Fruit fly (Drosophila melanogaster): ENCODE results near the gene CG15725.

The CG15725 gene

DNA sequence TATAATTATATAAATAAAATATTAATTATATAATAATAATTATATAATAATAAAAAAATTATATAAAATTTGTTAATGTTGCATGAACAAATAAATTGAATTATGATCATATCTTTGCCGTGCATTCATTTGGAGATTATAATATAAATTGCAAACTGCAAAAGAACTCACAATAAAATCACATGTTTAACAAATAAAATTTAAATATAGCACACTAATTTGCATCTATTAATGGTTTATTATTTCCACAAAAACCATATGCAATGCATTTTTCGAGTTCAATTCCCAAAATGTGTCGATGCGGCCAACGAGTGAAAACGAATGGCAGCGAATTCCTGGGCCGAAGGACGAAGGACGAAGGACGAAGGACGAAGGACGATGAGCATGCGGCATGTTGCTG, at the start of gene CG15725:
TSS of gene CG15725 (plus strand) at position 301 of the 400 bp plus-strand sequence.
- TF ChIP-seq Sin3A (optimal IDR thresholded peaks at IDR 0.05), result no peak
- no peak for TF ChIP-seq insv (optimal IDR thresholded peaks at IDR 0.05)
- no peak for TF ChIP-seq Myc (optimal IDR thresholded peaks at IDR 0.05)
- TF ChIP-seq ttk (optimal IDR thresholded peaks at IDR 0.05), result no peak
- no peak for TF ChIP-seq h (optimal IDR thresholded peaks at IDR 0.05)
- no peak for TF ChIP-seq psq (optimal IDR thresholded peaks at IDR 0.05)

DNA sequence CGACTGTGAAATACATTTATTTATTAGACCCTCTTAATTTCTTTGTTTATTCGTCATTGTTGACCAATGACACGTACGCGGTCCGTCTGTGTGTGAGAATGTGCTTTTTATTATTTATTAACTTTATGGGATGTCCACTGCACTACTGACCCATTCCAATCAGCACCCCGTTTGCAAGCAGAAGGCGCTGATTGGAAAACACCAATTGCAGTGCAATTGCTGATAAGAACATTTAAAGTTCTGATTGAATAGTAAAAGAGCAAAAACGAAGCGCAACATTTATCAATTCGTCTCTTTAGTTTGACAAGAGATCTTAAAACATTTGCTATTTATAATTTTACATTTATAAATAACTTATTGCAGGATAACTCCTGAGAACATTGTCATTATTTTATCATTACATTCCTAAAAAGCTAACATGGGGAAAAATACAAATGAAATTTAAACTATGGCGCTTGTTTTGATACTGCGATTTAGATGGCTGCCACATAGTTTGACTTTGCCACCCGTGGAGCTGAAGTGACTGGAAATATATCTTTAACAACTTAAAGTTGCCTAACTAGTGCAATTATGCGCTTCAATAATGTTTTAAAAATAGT, 47.2 kb upstream of the CG15725 start:
- TF ChIP-seq insv (optimal IDR thresholded peaks at IDR 0.05) (no peak), psq (optimal IDR thresholded peaks at IDR 0.05) (no peak), h (optimal IDR thresholded peaks at IDR 0.05) (no peak), ttk (optimal IDR thresholded peaks at IDR 0.05) (no peak), Myc (optimal IDR thresholded peaks at IDR 0.05) (no peak), Sin3A (optimal IDR thresholded peaks at IDR 0.05) (no peak)

DNA sequence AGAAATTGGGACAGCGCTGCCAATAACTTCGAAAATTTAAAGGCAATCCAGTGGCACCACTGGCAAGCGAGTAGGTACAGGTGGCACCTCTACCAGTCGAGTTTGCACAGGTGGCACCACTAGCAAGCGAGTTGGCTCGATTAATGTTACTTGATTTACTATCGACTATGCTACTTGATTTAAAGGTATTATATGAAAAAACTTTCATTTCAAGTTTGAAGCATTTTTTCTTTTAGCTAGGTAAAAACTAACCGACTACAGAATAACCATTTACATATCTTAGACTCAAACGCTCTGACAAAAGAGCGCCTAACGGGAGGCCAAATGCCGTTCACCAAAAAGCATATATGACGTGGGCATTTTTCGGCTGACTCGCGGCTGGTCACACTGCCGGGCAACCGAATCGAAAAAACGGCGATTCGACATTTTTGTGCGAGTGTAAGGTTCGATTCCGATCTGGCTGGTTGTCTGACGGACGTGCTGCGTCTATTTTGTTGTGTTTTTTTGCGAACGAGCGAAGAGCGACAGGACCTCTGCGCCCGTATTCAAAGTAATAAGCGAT, 46.6 kb upstream of the CG15725 start, which contains the start of gene Tis11:
TSS of gene Tis11 (plus strand) at position 417 of the 562 bp plus-strand sequence.
- TF ChIP-seq insv (optimal IDR thresholded peaks at IDR 0.05) (no peak), h (optimal IDR thresholded peaks at IDR 0.05) (no peak), ttk (optimal IDR thresholded peaks at IDR 0.05) (no peak), Sin3A (optimal IDR thresholded peaks at IDR 0.05) (no peak), psq (optimal IDR thresholded peaks at IDR 0.05) (no peak), Myc (optimal IDR thresholded peaks at IDR 0.05) (no peak)

DNA sequence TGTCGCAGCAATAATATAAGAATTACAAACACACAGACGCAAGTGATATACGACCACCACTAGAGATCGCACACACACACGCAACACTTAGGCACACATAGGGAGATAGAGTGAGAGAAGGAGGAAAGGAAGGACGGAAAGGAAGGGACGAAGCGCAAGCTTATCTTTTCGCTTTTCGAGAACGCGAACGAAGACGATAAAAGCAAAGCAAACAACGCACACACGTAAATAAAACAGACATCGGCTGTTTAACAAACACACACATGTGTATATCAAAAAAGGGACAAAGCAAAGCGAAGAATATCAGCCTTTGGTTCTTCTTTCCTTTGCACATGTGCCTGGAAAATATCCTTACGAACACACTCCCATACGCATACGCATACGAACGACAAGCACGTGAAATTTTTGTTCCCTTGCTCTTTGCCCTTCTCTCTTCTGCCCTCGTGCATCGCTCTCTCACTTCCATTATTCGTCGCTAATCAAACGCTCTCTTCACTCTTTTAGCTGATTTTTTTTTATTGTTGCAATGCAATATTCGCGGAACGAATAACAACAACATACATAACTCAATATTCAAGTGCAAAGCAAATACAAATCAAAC, 45.5 kb upstream of the CG15725 start:
- TF ChIP-seq Sin3A (optimal IDR thresholded peaks at IDR 0.05), result no peak
- no peak for TF ChIP-seq insv (optimal IDR thresholded peaks at IDR 0.05)
- no peak for TF ChIP-seq psq (optimal IDR thresholded peaks at IDR 0.05)
- no peak for TF ChIP-seq ttk (optimal IDR thresholded peaks at IDR 0.05)
- TF ChIP-seq h (optimal IDR thresholded peaks at IDR 0.05), result no peak
- TF ChIP-seq Myc (optimal IDR thresholded peaks at IDR 0.05), result no peak

DNA sequence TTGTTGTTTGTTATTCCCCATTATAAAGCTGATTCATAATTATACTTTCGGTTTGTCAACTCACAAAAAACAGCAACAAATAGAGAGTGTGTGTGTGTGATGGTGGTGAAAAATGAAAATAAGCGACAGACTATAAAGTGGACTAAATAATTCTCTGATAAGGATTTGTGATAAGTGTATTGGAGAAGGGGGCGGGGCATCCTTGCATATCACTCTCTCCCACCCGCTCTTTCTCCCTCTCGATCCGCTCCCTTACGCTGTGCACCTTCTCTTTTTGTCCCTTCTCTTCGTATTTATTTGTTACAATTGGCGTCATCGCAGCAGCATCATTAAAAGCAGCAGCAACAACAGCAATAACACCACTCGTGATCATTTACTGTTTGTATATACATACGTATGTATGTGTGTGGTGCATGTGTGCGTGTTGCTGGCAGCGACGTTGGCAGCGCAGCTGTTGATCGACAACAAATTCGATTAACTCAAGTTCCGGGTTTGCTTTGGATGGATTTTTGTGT, 44.2 kb upstream of the CG15725 start:
- TF ChIP-seq h (optimal IDR thresholded peaks at IDR 0.05), result no peak
- no peak for TF ChIP-seq insv (optimal IDR thresholded peaks at IDR 0.05)
- TF ChIP-seq Myc (optimal IDR thresholded peaks at IDR 0.05), result no peak
- no peak for TF ChIP-seq psq (optimal IDR thresholded peaks at IDR 0.05)
- TF ChIP-seq Sin3A (optimal IDR thresholded peaks at IDR 0.05), result no peak
- no peak for TF ChIP-seq ttk (optimal IDR thresholded peaks at IDR 0.05)

DNA sequence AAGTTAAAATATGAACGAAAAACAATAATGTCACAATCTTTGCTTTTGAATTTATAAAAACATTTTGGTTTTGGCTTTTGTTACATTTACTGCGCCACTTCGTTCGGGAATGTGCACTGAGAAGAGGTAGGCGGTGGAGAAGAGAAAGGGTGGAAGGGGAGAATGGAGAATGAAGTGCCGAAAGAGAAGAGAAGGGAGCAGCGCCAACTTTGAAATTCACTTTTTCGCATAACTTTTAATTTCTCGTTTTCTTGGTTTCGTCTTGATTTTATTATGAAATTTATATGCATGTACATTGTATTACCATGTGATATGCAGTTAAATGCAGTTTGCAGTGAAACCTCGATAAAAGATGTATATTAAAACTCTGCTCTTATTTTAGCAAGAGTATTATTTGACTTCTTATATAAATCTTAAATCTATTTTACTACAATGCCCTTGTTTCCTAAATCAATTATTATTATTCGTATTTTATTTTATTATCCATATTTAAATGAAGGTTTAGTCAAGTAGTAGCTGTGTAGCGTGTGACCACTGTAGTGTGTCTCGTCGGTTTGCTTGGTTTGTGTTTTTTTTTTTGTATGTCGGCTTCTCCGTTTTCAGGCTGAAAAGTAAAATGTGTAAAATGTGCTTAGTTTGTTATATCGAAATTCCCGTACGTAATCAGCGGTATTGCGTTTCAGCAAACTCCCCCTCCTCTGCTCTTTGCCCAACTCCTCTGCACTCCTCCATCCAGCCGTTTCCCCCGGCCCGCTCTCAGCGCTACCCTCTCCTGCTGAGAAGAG, 42.8 kb upstream of the CG15725 start:
- TF ChIP-seq psq (optimal IDR thresholded peaks at IDR 0.05) (no peak), ttk (optimal IDR thresholded peaks at IDR 0.05) (no peak), h (optimal IDR thresholded peaks at IDR 0.05) (no peak), insv (optimal IDR thresholded peaks at IDR 0.05) (no peak), Myc (optimal IDR thresholded peaks at IDR 0.05) (no peak), Sin3A (optimal IDR thresholded peaks at IDR 0.05) (no peak)

DNA sequence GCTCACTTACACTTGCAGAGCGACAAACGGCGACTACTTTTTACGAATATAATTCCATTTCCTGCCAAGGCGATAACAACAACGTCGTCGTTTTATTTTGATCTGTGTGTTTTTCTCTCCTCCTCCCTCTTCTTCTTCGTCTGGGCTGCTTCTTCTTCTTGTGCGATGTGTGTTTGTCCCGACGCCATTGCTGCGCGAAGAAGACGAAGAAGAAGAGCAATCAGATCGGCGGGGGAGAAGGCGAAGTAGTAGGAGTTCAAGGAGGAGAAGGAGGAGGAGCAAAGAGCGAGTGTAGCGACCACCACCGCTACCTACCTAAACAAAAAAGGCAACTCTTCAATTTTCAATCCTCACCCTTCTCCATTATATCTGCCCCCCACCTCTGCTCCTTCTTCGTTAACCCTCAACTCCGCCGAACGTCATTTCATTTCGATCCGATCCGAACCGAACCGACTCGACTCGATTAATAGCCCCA, 42.2 kb upstream of the CG15725 start:
- no peak for TF ChIP-seq h (optimal IDR thresholded peaks at IDR 0.05)
- TF ChIP-seq Myc (optimal IDR thresholded peaks at IDR 0.05), result no peak
- no peak for TF ChIP-seq ttk (optimal IDR thresholded peaks at IDR 0.05)
- no peak for TF ChIP-seq psq (optimal IDR thresholded peaks at IDR 0.05)
- TF ChIP-seq Sin3A (optimal IDR thresholded peaks at IDR 0.05), result no peak
- no peak for TF ChIP-seq insv (optimal IDR thresholded peaks at IDR 0.05)

DNA sequence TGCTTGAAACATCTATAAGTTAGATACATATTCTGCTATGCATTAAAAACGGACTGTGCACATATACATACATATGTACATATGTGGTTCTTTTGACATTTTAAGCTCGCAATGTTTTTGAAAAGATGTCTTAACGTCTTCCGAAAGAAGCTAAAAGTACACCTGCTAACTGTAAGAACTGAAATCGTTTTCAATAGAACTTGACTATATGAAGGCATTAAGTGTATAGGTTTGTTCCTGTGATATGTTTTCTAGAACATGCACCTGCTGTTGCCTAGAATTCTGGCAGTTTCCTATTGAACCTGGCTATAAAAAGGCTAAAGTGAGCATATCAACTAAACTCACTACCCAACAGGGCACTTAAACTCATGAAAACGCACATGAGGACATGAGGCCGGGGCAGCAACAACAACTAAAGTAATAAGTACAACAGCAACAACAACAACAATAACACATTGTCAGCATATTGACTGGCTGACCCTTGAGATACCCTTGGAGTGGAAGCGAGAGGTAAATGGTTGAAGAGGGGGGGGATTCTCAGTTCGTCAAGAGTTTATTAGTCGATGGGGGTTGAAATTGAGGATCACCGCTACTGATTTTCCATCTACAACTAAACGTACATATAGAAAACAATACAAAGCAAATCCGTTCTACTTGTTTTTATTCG, 41.4 kb upstream of the CG15725 start:
- TF ChIP-seq Sin3A (optimal IDR thresholded peaks at IDR 0.05), result no peak

DNA sequence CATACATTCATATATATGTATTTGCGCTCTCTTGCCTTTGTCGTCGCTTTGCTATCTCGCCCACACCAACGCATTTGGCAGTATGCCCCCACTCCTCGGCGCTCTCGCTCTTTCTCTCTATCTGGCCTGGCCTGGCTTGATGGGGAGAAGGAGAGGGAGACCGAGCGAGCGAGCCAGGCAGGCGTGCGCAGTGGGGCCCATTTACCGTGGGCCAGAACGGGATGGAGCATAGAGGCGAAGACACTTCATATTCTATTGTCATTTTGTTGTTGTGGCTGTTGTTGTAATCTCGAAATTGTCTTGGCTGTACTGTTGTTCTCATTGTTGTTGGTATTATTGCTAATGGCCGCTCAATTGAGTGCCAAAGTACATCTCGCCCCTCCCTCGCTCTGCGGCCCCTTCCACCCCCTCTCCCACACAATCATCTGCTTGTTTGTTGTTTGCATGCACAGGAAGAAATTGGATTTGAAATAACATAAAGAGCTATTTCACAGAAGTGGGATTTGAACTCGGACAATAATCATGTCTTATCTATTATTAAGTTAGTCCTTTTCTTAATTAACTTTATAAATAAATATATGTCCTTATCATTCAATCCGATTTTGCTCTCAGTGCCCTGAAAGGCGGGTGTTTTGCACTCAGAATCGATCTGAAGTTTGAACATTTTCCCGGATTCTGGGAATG, 40.4 kb upstream of the CG15725 start:
- no peak for TF ChIP-seq Sin3A (optimal IDR thresholded peaks at IDR 0.05)
- peak; percentile 81 for TF ChIP-seq insv (optimal IDR thresholded peaks at IDR 0.05)
- no peak for TF ChIP-seq psq (optimal IDR thresholded peaks at IDR 0.05)
- peak; percentile 64 for TF ChIP-seq h (optimal IDR thresholded peaks at IDR 0.05)
- TF ChIP-seq Myc (optimal IDR thresholded peaks at IDR 0.05), result no peak
- no peak for TF ChIP-seq ttk (optimal IDR thresholded peaks at IDR 0.05)

DNA sequence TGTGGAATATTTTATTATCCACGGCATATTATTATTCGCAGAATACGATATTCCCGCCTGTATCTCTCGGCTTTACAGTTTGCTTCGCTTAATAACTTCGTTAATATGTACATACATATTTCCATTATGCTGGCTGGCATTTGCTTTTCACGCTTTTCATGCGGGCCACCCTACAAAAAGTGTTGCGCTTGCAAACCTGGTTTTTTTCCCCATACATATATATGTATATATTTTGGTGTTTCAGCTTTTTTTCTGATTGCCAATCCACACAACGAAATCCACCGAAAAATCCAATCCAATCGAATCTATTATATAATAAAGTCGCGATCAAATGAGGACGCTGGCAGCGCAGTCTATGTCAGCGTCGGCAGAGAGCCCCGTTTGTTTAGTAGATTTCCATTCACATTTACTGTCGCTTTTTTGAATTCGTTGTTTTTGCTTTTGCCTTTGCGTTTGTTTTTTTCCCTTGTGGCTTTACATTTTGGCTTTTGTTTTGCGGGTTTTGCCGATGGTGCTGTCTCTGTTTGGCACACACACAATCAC, 39.8 kb upstream of the CG15725 start:
- no peak for TF ChIP-seq h (optimal IDR thresholded peaks at IDR 0.05)
- no peak for TF ChIP-seq Myc (optimal IDR thresholded peaks at IDR 0.05)
- TF ChIP-seq insv (optimal IDR thresholded peaks at IDR 0.05), result no peak
- no peak for TF ChIP-seq ttk (optimal IDR thresholded peaks at IDR 0.05)
- no peak for TF ChIP-seq Sin3A (optimal IDR thresholded peaks at IDR 0.05)
- TF ChIP-seq psq (optimal IDR thresholded peaks at IDR 0.05), result no peak

DNA sequence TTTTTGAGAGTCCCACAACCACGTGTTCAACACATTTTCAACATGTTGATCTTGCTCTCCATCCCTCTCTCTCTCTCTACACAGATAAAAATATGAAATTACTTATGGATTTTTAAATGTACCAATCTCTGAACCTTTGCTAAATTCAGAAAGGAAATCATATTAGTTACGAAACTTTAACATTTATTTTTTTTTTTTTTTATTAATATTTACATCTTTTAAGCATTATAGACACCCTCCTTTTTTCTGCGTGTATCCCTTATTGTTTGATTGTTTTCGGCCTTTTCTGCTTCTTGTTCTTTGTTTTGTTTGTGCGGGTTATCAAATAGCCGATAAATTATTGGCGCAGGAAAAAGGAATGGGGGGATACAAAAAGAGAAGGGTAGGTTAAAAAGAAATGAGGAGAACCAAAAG, 39.2 kb upstream of the CG15725 start:
- no peak for TF ChIP-seq Sin3A (optimal IDR thresholded peaks at IDR 0.05)
- TF ChIP-seq Myc (optimal IDR thresholded peaks at IDR 0.05), result no peak
- TF ChIP-seq h (optimal IDR thresholded peaks at IDR 0.05), result no peak
- TF ChIP-seq psq (optimal IDR thresholded peaks at IDR 0.05), result no peak
- TF ChIP-seq ttk (optimal IDR thresholded peaks at IDR 0.05), result no peak
- TF ChIP-seq insv (optimal IDR thresholded peaks at IDR 0.05), result no peak

All from Kc167 (cell line).